Fruit fly (Drosophila melanogaster) Kc167 (cell line): ENCODE data around the gene CG18528.

ENCODE experiments used
- Myc ChIP-seq: fragments of >200 bp; optimal IDR thresholded peaks from 2 replicates; lab custom pipeline; 2017; ENCODE audit warnings: missing external identifiers
- Sin3A ChIP-seq: fragments of >200 bp; optimal IDR thresholded peaks from 2 replicates; lab custom pipeline; 2018; ENCODE audit warnings: missing external identifiers
- psq ChIP-seq: fragments of >200 bp; optimal IDR thresholded peaks from 2 replicates; lab custom pipeline; 2017; ENCODE audit warnings: missing external identifiers
- ttk ChIP-seq: sonication (Bioruptor generic); optimal IDR thresholded peaks from 2 replicates; lab custom pipeline; 2017; ENCODE audit warnings: missing external identifiers

DNA sequence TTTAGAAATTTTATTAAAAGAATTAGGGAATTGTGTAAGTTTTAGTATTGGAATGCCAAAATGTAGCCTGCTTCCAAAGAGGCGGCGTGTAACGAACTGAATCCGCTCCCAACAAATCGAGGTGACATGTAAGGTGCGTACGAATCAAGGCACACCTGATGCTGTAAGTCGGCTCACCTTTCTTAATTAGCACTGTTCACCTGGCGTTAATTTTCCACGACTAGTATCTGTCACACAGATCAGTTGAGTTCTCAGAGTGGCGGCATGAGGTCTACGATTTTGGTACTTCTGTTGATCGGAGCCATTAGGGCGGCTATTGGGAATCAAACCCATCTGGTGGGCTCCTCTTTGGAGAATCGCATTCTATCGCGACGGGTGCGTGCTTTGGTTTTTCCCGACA is 1.6 kb upstream of the CG18528 start, which contains the start of the genes CG5762 and CG33339:
- TF ChIP-seq psq (lab: Kevin White, UChicago) (no peak), Sin3A (lab: Kevin White, UChicago) (no peak), Myc (lab: Kevin White, UChicago) (no peak), ttk (lab: Kevin White, UChicago) (no peak)
